Worm (Caenorhabditis elegans): ENCODE measurements around the gene F46F2.5.

- TF ChIP-seq bed-3 (GFP tag; optimal IDR thresholded peaks at IDR 0.05) (no peak), ham-2 (GFP tag; optimal IDR thresholded peaks at IDR 0.05) (peak; percentile 97), sem-2 (GFP tag; optimal IDR thresholded peaks at IDR 0.05) (no peak), ztf-11 (tag; optimal IDR thresholded peaks at IDR 0.05) (no peak), nhr-237 (tag; optimal IDR thresholded peaks at IDR 0.05) (no peak), lin-13 (tag; optimal IDR thresholded peaks at IDR 0.05) (no peak), unc-62 (GFP tag; optimal IDR thresholded peaks at IDR 0.05) (peak; percentile 9)
These were observed 47.8 kb downstream of the F46F2.5 start for ce11 chrX:15310330-15310776.
